Fruit fly (Drosophila melanogaster): ENCODE measurements around the gene salt.
A peak's percentile ranks its signal among the peaks of the same experiment; 100 is the strongest.

The salt gene

dm6 chr3R:31743279-31743678, 11.2 kb downstream of the salt start, which contains the start of gene Tbca (continued):
- TF ChIP-seq gem (tag; optimal IDR thresholded peaks at IDR 0.05) (no peak), NC2β (GFP tag; optimal IDR thresholded peaks at IDR 0.05) (no peak), cad (GFP tag; optimal IDR thresholded peaks at IDR 0.05) (no peak), CG15514 (GFP tag; optimal IDR thresholded peaks at IDR 0.05) (peak; percentile 99), CG31224 (GFP tag; IDR thresholded peaks at IDR 0.05) (no peak), CG1024 (GFP tag; IDR thresholded peaks at IDR 0.05) (no peak), CG8388 (GFP tag; optimal IDR thresholded peaks at IDR 0.05) (peak; percentile 48), Antp (GFP tag; optimal IDR thresholded peaks at IDR 0.05) (no peak), tap (tag; optimal IDR thresholded peaks at IDR 0.05) (no peak), row (GFP tag; IDR thresholded peaks at IDR 0.05) (peak; percentile 19; the same call in 1 of the 3 replicates), CG3065 (GFP tag; optimal IDR thresholded peaks at IDR 0.05) (no peak), Fer3 (tag; optimal IDR thresholded peaks at IDR 0.05) (no peak), mld (GFP tag; IDR thresholded peaks at IDR 0.05; ENCODE audit: partially characterized antibody) (no peak), Elba2 (GFP tag; optimal IDR thresholded peaks at IDR 0.05) (no peak), Deaf1 (tag; optimal IDR thresholded peaks at IDR 0.05) (no peak), Stat92E (GFP tag; optimal IDR thresholded peaks at IDR 0.05) (no peak), CG4360 (GFP tag; IDR thresholded peaks at IDR 0.05) (peak; percentile 70), Ets97D (GFP tag; optimal IDR thresholded peaks at IDR 0.05) (peak; percentile 44), D19A (tag; optimal IDR thresholded peaks at IDR 0.05) (no peak), CG2129 (GFP tag; IDR thresholded peaks at IDR 0.05; ENCODE audit: partially characterized antibody) (no peak), lov (optimal IDR thresholded peaks at IDR 0.05) (no peak), lov (GFP tag; IDR thresholded peaks at IDR 0.05) (no peak), Nf-YB (GFP tag; optimal IDR thresholded peaks at IDR 0.05) (no peak), Lhr (GFP tag; optimal IDR thresholded peaks at IDR 0.05) (no peak), MTF-1 (GFP tag; optimal IDR thresholded peaks at IDR 0.05; ENCODE audit: borderline replicate concordance) (no peak), CG10321 (GFP tag; IDR thresholded peaks at IDR 0.05) (no peak), CG7745 (tag; optimal IDR thresholded peaks at IDR 0.05) (no peak), CG1832 (GFP tag; optimal IDR thresholded peaks at IDR 0.05) (no peak), slbo (GFP tag; IDR thresholded peaks at IDR 0.05) (no peak), CG11696 (GFP tag; IDR thresholded peaks at IDR 0.05) (no peak), br (optimal IDR thresholded peaks at IDR 0.05) (no peak), CG10267 (tag; optimal IDR thresholded peaks at IDR 0.05) (peak; percentile 43), CG6765 (GFP tag; optimal IDR thresholded peaks at IDR 0.05) (no peak), CG5180 (GFP tag; optimal IDR thresholded peaks at IDR 0.05) (no peak), aop (GFP tag; IDR thresholded peaks at IDR 0.05) (no peak), kah (GFP tag; optimal IDR thresholded peaks at IDR 0.05) (no peak), CG17612 (GFP tag; IDR thresholded peaks at IDR 0.05) (no peak), CG7987 (GFP tag; optimal IDR thresholded peaks at IDR 0.05) (no peak), maf-S (GFP tag; optimal IDR thresholded peaks at IDR 0.05) (no peak), chn (GFP tag; optimal IDR thresholded peaks at IDR 0.05) (no peak), CG13624 (GFP tag; optimal IDR thresholded peaks at IDR 0.05) (no peak), Blimp-1 (GFP tag; optimal IDR thresholded peaks at IDR 0.05) (no peak), gsb (GFP tag; IDR thresholded peaks at IDR 0.05) (no peak), CG12299 (tag; optimal IDR thresholded peaks at IDR 0.05) (no peak), zfh1 (GFP tag; IDR thresholded peaks at IDR 0.05) (no peak), tna (GFP tag; IDR thresholded peaks at IDR 0.05; ENCODE audit: partially characterized antibody) (no peak), z (GFP tag; IDR thresholded peaks at IDR 0.05) (no peak), zfh2 (GFP tag; optimal IDR thresholded peaks at IDR 0.05) (no peak), Opbp (GFP tag; IDR thresholded peaks at IDR 0.05; ENCODE audit: partially characterized antibody) (peak; percentile 55; the same call in 1 of the 3 replicates), oc (tag; optimal IDR thresholded peaks at IDR 0.05) (no peak), CG12104 (GFP tag; optimal IDR thresholded peaks at IDR 0.05) (no peak), MESR4 (GFP tag; optimal IDR thresholded peaks at IDR 0.05) (peak; percentile 64)

All from whole organism, embryonic.